Worm (Caenorhabditis elegans) whole organism, L3 larva: ENCODE measurements around the gene cup-16.

Experiments
- aly-2 ChIP-seq: fragments of 150-350 bp; optimal IDR thresholded peaks from 2 replicates; lab custom pipeline; 2014; ENCODE audit warnings: missing biosample characterization, missing genetic modification characterization
- ceh-16 ChIP-seq: sonication (generic microtip); optimal IDR thresholded peaks from 2 replicates; lab custom pipeline; 2017; ENCODE audit warnings: missing biosample characterization, missing genetic modification characterization
- ceh-82 ChIP-seq: fragments of 150-350 bp; optimal IDR thresholded peaks from 2 replicates; lab custom pipeline; 2014; ENCODE audit warnings: missing biosample characterization, missing genetic modification characterization
- ceh-9 ChIP-seq: sonication (generic microtip); optimal IDR thresholded peaks from 2 replicates; lab custom pipeline; 2018; ENCODE audit warnings: missing biosample characterization, missing genetic modification characterization
- egl-5 ChIP-seq: fragments of 150-350 bp; optimal IDR thresholded peaks from 2 replicates; lab custom pipeline; 2017; ENCODE audit warnings: missing biosample characterization, missing genetic modification reagents, missing genetic modification characterization, inconsistent platforms
- elt-1 ChIP-seq: fragments of 150-350 bp; optimal IDR thresholded peaks from 2 replicates; lab custom pipeline; 2014; ENCODE audit warnings: missing biosample characterization, missing genetic modification characterization
- elt-2 ChIP-seq: sonication (generic microtip); optimal IDR thresholded peaks from 2 replicates; lab custom pipeline; 2016; ENCODE audit warnings: missing genetic modification reagents, mild to moderate bottlenecking, missing genetic modification characterization, missing compliant biosample characterization
- elt-3 ChIP-seq, 3 experiments: fragments of 150-350 bp in 1 of 3; sonication (generic microtip) in 2 of 3; optimal IDR thresholded peaks; 2 replicates in 2 of 3; 4 replicates in 1 of 3; lab custom pipeline; 2014 to 2017; ENCODE audit warnings: missing biosample characterization in 3 of 3, missing genetic modification characterization in 3 of 3
- fkh-10 ChIP-seq: sonication (generic microtip); optimal IDR thresholded peaks from 2 replicates; lab custom pipeline; 2017; ENCODE audit warnings: missing biosample characterization, missing genetic modification reagents, missing genetic modification characterization
- fkh-2 ChIP-seq: fragments of 150-350 bp; optimal IDR thresholded peaks from 2 replicates; lab custom pipeline; 2014; ENCODE audit warnings: missing biosample characterization, missing genetic modification reagents, missing genetic modification characterization
- hmg-11 ChIP-seq: sonication (generic microtip); optimal IDR thresholded peaks from 2 replicates; lab custom pipeline; 2016; ENCODE audit warnings: missing genetic modification characterization, missing compliant biosample characterization
- jun-1 ChIP-seq: fragments of 150-350 bp; optimal IDR thresholded peaks from 2 replicates; lab custom pipeline; 2014; ENCODE audit warnings: missing biosample characterization, missing genetic modification reagents, missing genetic modification characterization
- lin-15B ChIP-seq: fragments of 150-350 bp; optimal IDR thresholded peaks from 2 replicates; lab custom pipeline; 2014; ENCODE audit warnings: missing biosample characterization, missing genetic modification characterization
- lsy-12 ChIP-seq: sonication (generic microtip); optimal IDR thresholded peaks from 2 replicates; lab custom pipeline; 2016; ENCODE audit warnings: mild to moderate bottlenecking, missing genetic modification characterization, missing compliant biosample characterization
- mdl-1 ChIP-seq: fragments of 150-350 bp; optimal IDR thresholded peaks from 2 replicates; lab custom pipeline; 2014; ENCODE audit warnings: missing biosample characterization, missing genetic modification characterization
- mml-1 ChIP-seq: fragments of 150-350 bp; sonication (generic microtip); optimal IDR thresholded peaks from 3 replicates; lab custom pipeline; 2014; ENCODE audit warnings: missing biosample characterization, missing genetic modification characterization
- nfya-1 ChIP-seq: sonication (generic microtip); optimal IDR thresholded peaks from 2 replicates; lab custom pipeline; 2017; ENCODE audit warnings: missing genetic modification characterization, mild to moderate bottlenecking, missing compliant biosample characterization, antibody characterized with exemption, moderate library complexity; ENCODE audit not compliant: insufficient read depth
- nhr-11 ChIP-seq: fragments of 150-350 bp; optimal IDR thresholded peaks from 2 replicates; lab custom pipeline; 2014; ENCODE audit warnings: missing biosample characterization, missing genetic modification characterization
- nhr-23 ChIP-seq: fragments of 150-350 bp; optimal IDR thresholded peaks from 2 replicates; lab custom pipeline; 2014; ENCODE audit warnings: missing biosample characterization, missing genetic modification reagents, missing genetic modification characterization
- nhr-237 ChIP-seq: fragments of 150-350 bp; optimal IDR thresholded peaks from 2 replicates; lab custom pipeline; 2014; ENCODE audit warnings: missing biosample characterization, missing genetic modification characterization
- nhr-25 ChIP-seq: sonication (generic microtip); optimal IDR thresholded peaks from 2 replicates; lab custom pipeline; 2017; ENCODE audit warnings: missing biosample characterization, missing genetic modification characterization
- nhr-43 ChIP-seq: sonication (generic microtip); optimal IDR thresholded peaks from 2 replicates; lab custom pipeline; 2016; ENCODE audit warnings: mild to moderate bottlenecking, missing genetic modification characterization, missing compliant biosample characterization; ENCODE audit not compliant: poor library complexity, severe bottlenecking
- nhr-67 ChIP-seq: fragments of 150-350 bp; optimal IDR thresholded peaks from 2 replicates; lab custom pipeline; 2014; ENCODE audit warnings: missing biosample characterization, missing genetic modification characterization
- nhr-76 ChIP-seq: fragments of 150-350 bp; sonication (generic microtip); optimal IDR thresholded peaks from 5 replicates; lab custom pipeline; 2014; ENCODE audit warnings: missing biosample characterization, missing genetic modification characterization
- pha-4 ChIP-seq: fragments of 150-350 bp; optimal IDR thresholded peaks from 2 replicates; lab custom pipeline; 2014; ENCODE audit warnings: missing biosample characterization, missing genetic modification reagents, missing genetic modification characterization
- sea-2 ChIP-seq: fragments of 150-350 bp; sonication (generic microtip); optimal IDR thresholded peaks from 4 replicates; lab custom pipeline; 2014; ENCODE audit warnings: missing biosample characterization, missing genetic modification reagents, missing genetic modification characterization
- skn-1 ChIP-seq: fragments of 150-350 bp; optimal IDR thresholded peaks from 2 replicates; lab custom pipeline; 2014; ENCODE audit warnings: missing biosample characterization, missing genetic modification characterization
- snpc-4 ChIP-seq: fragments of 150-350 bp; optimal IDR thresholded peaks from 2 replicates; lab custom pipeline; 2014; ENCODE audit warnings: missing biosample characterization, missing genetic modification characterization
- unc-62 ChIP-seq: fragments of 150-350 bp; sonication (generic microtip); optimal IDR thresholded peaks from 4 replicates; lab custom pipeline; 2014; ENCODE audit warnings: missing biosample characterization, missing genetic modification reagents, missing genetic modification characterization
- zag-1 ChIP-seq: fragments of 150-350 bp; optimal IDR thresholded peaks from 2 replicates; lab custom pipeline; 2014; ENCODE audit warnings: missing biosample characterization, missing genetic modification characterization
- ztf-11 ChIP-seq: fragments of 150-350 bp; optimal IDR thresholded peaks from 2 replicates; lab custom pipeline; 2014; ENCODE audit warnings: missing biosample characterization, missing genetic modification characterization
- ztf-4 ChIP-seq: fragments of 150-350 bp; optimal IDR thresholded peaks from 2 replicates; lab custom pipeline; 2014; ENCODE audit warnings: missing biosample characterization, missing genetic modification characterization

cup-16 gene

ce11 chrII:8714913-8715447, 8.0 kb downstream of the cup-16 start, which contains the start of the genes rab-21 and T01B7.13:
rab-21 (minus strand) TSS chrII:8715013.
T01B7.13 (plus strand) TSS chrII:8715397.
- TF ChIP-seq aly-2 (no peak), ceh-9 (no peak), pha-4 (no peak), nhr-11 (tag; lab: Kevin White, UChicago) (no peak), snpc-4 (tag; lab: Kevin White, UChicago) (no peak), ztf-11 (no peak), mdl-1 (tag; lab: Kevin White, UChicago) (no peak), elt-2 (tag; lab: Kevin White, UChicago) (no peak), lsy-12 (tag; lab: Kevin White, UChicago) (no peak), nhr-237 (tag; lab: Kevin White, UChicago) (no peak), nhr-43 (tag; lab: Kevin White, UChicago) (no peak)

- TF ChIP-seq pha-4, result peak; percentile 41
- no peak for TF ChIP-seq sea-2 (GFP tag; lab: Kevin White, UChicago)
- peak; percentile 29 for TF ChIP-seq nhr-23
- TF ChIP-seq elt-2 (tag; lab: Kevin White, UChicago), result peak; percentile 6
- TF ChIP-seq egl-5 (tag; lab: Kevin White, UChicago), result no peak
- TF ChIP-seq snpc-4 (tag; lab: Kevin White, UChicago), result peak; percentile 16
- peak; percentile 2 for TF ChIP-seq lin-15B (tag; lab: Kevin White, UChicago)
- no peak for TF ChIP-seq mml-1 (tag; lab: Kevin White, UChicago)
- TF ChIP-seq nfya-1 (tag; lab: Kevin White, UChicago), result peak; percentile 39
- no peak for TF ChIP-seq ceh-82 (tag; lab: Kevin White, UChicago)
- TF ChIP-seq elt-3 (tag; optimal IDR thresholded peaks at IDR 0.05; lab: Kevin White, UChicago), result no peak
These were observed 9.4 kb downstream of the cup-16 start, which contains the start of the genes cyn-11 and T01B7.5 for ce11 chrII:8716231-8716878. cyn-11 (minus strand) TSS chrII:8716281. T01B7.5 (plus strand) TSS chrII:8716828.

DNA sequence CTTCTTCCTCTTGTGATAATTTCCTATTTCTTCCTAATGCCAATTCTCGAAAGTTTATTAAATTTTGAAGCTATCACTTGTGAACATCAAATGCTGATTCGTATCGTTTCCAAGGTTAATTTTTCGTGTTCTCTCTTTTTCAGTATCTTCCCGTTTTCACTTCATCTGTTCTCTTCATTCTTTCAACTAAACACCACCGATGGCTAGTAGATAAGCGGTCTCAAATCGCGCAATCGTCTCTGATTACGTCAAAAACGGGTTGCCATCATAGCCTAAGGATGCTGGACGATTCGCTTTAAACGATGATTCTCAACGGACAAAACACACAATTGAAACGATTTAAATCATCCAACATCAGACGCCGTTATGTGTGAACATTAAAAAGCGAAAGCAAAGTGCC, 10.6 kb downstream of the cup-16 start:
- TF ChIP-seq nhr-25 (peak; percentile 93), elt-3 (tag; optimal IDR thresholded peaks at IDR 0.05; lab: Kevin White, UChicago) (no peak), hmg-11 (tag; lab: Kevin White, UChicago) (no peak), pha-4 (no peak), fkh-10 (GFP tag; lab: Kevin White, UChicago) (no peak), fkh-2 (no peak), elt-1 (tag; lab: Kevin White, UChicago) (peak; percentile 98), nhr-23 (peak; percentile 66), mml-1 (tag; lab: Kevin White, UChicago) (no peak)

ce11 chrII:8721955-8722524, 15.1 kb downstream of the cup-16 start, which contains the start of gene trcs-2:
trcs-2 (plus strand) TSS chrII:8722474.
- TF ChIP-seq elt-3 (tag; optimal IDR thresholded peaks at IDR 0.05; lab: Kevin White, UChicago) (no peak), nhr-67 (tag; lab: Kevin White, UChicago) (no peak), ztf-4 (tag; lab: Kevin White, UChicago) (no peak), lsy-12 (tag; lab: Kevin White, UChicago) (no peak), aly-2 (no peak), jun-1 (tag; lab: Kevin White, UChicago) (no peak), nhr-43 (tag; lab: Kevin White, UChicago) (no peak), ceh-16 (no peak), skn-1 (tag; lab: Kevin White, UChicago) (no peak), zag-1 (tag; lab: Kevin White, UChicago) (no peak), mml-1 (tag; lab: Kevin White, UChicago) (no peak), hmg-11 (tag; lab: Kevin White, UChicago) (no peak), nhr-76 (no peak), unc-62 (GFP tag; lab: Kevin White, UChicago) (no peak)
- TF ChIP-seq, all 47 proteins: peak for 0
